Worm (Caenorhabditis elegans): ENCODE measurements around the gene clc-11.

The clc-11 gene

DNA sequence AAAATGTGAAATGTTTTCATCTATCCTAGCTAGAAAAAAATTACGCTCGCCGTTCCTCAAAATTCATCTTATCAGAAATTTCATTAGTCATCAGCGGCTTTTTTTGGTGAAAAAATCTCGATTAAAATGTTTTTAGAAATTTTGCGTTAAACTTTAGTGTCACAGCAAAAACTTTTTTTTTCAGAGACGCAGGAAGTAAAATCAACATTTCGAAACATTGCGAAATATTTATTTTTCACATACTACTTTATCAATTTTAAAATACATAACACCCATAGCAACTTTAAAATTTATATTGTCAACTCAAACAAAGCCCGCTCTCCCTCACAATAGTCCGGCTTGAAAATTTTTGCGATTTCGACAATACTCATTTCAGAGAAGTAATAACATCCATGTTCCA, 7.2 kb downstream of the clc-11 start:
- TF ChIP-seq hmg-4 (GFP tag; optimal IDR thresholded peaks at IDR 0.05), result no peak
- TF ChIP-seq hmbx-1 (tag; optimal IDR thresholded peaks at IDR 0.05), result no peak
- TF ChIP-seq ceh-36 (tag; optimal IDR thresholded peaks at IDR 0.05), result no peak
- no peak for TF ChIP-seq scrt-1 (GFP tag; IDR thresholded peaks at IDR 0.05)
- TF ChIP-seq flt-1 (GFP tag; IDR thresholded peaks at IDR 0.05), result no peak
- TF ChIP-seq aly-1 (tag; optimal IDR thresholded peaks at IDR 0.05), result no peak
- TF ChIP-seq tbx-37 (GFP tag; conservative IDR thresholded peaks at IDR 0.05), result no peak
- no peak for TF ChIP-seq ceh-13 (GFP tag; optimal IDR thresholded peaks at IDR 0.05)
- no peak for TF ChIP-seq B0310.2 (tag; optimal IDR thresholded peaks at IDR 0.05)
- no peak for TF ChIP-seq ets-7 (tag; optimal IDR thresholded peaks at IDR 0.05)
- TF ChIP-seq hnd-1 (tag; optimal IDR thresholded peaks at IDR 0.05), result no peak
- no peak for TF ChIP-seq tbx-11 (GFP tag; IDR thresholded peaks at IDR 0.05)
- no peak for TF ChIP-seq pes-1 (GFP tag; IDR thresholded peaks at IDR 0.05)

DNA sequence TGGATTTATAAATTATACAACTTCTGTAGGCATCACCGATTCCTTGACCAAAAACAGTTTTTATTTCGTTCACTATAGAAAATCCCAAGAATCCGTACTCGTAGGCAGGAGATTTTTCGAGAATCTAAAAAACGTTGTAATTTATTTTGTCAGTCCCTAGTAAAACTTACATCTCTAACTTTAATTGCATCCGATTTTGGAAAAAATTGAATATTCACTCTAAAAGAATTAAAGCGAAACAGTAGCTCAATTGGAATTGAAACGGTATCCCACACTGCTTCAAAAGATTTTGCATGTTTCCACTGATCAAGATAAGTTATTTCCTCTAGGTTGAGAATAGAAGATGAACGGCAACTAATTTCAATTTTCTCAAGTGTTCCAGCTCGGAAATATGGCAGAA, 8.2 kb downstream of the clc-11 start, which contains the start of gene fbxa-142:
Gene fbxa-142 (minus strand): TSS at position 101 of the 400 bp plus-strand sequence.
- TF ChIP-seq flt-1 (GFP tag; IDR thresholded peaks at IDR 0.05) (no peak), ceh-36 (tag; optimal IDR thresholded peaks at IDR 0.05) (no peak), F13C5.2 (tag; optimal IDR thresholded peaks at IDR 0.05) (no peak), sea-1 (GFP tag; conservative IDR thresholded peaks at IDR 0.05) (no peak), hmbx-1 (tag; optimal IDR thresholded peaks at IDR 0.05) (no peak), ceh-13 (GFP tag; optimal IDR thresholded peaks at IDR 0.05) (no peak), ets-7 (tag; optimal IDR thresholded peaks at IDR 0.05) (no peak), tbx-11 (GFP tag; IDR thresholded peaks at IDR 0.05) (no peak), B0310.2 (tag; optimal IDR thresholded peaks at IDR 0.05) (no peak), tbx-37 (GFP tag; conservative IDR thresholded peaks at IDR 0.05) (no peak), ama-1 (optimal IDR thresholded peaks at IDR 0.05) (no peak), pes-1 (GFP tag; IDR thresholded peaks at IDR 0.05) (no peak), aly-1 (tag; optimal IDR thresholded peaks at IDR 0.05) (no peak), scrt-1 (GFP tag; IDR thresholded peaks at IDR 0.05) (no peak), hmg-4 (GFP tag; optimal IDR thresholded peaks at IDR 0.05) (no peak), tra-4 (tag; optimal IDR thresholded peaks at IDR 0.05) (no peak), hnd-1 (tag; optimal IDR thresholded peaks at IDR 0.05) (no peak)

ce11 chrV:16129116-16129515, 10.3 kb downstream of the clc-11 start:
- TF ChIP-seq ama-1 (optimal IDR thresholded peaks at IDR 0.05), result no peak
- no peak for TF ChIP-seq B0310.2 (tag; optimal IDR thresholded peaks at IDR 0.05)
- no peak for TF ChIP-seq hnd-1 (tag; optimal IDR thresholded peaks at IDR 0.05)
- no peak for TF ChIP-seq tra-4 (tag; optimal IDR thresholded peaks at IDR 0.05)
- no peak for TF ChIP-seq tbx-37 (GFP tag; conservative IDR thresholded peaks at IDR 0.05)

DNA sequence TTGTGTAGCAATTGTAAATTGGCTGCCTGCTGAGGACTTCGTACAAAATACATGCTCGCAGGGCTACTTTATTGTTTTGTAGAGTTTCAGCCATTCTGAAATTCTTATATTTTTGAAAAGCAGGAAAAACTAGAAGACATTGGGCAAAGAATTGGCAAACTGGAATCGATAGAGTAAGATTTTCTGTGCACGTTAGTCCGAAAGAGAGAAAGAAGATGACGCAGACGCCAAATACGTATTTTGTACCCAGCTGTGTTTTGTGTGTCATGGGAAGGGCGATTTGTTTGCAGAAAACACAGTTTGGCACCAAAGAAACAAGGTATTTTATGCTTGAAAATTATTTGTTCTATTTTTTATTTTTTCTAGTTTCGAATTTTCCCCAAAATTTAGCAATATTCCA, 12.0 kb downstream of the clc-11 start, which contains the start of gene fbxa-143:
Gene fbxa-143 (minus strand): TSS at position 101 of the 400 bp plus-strand sequence.
- no peak for TF ChIP-seq sea-1 (GFP tag; conservative IDR thresholded peaks at IDR 0.05)
- no peak for TF ChIP-seq aly-1 (tag; optimal IDR thresholded peaks at IDR 0.05)
- no peak for TF ChIP-seq tbx-37 (GFP tag; conservative IDR thresholded peaks at IDR 0.05)
- no peak for TF ChIP-seq tra-4 (tag; optimal IDR thresholded peaks at IDR 0.05)
- no peak for TF ChIP-seq hmbx-1 (tag; optimal IDR thresholded peaks at IDR 0.05)
- no peak for TF ChIP-seq ets-7 (tag; optimal IDR thresholded peaks at IDR 0.05)
- TF ChIP-seq ceh-36 (tag; optimal IDR thresholded peaks at IDR 0.05), result no peak
- no peak for TF ChIP-seq flt-1 (GFP tag; IDR thresholded peaks at IDR 0.05)

- TF ChIP-seq tra-4 (tag; optimal IDR thresholded peaks at IDR 0.05) (no peak), tbx-37 (GFP tag; conservative IDR thresholded peaks at IDR 0.05) (no peak), ceh-36 (tag; optimal IDR thresholded peaks at IDR 0.05) (no peak), ets-7 (tag; optimal IDR thresholded peaks at IDR 0.05) (no peak), hnd-1 (tag; optimal IDR thresholded peaks at IDR 0.05) (no peak), pes-1 (GFP tag; IDR thresholded peaks at IDR 0.05) (no peak), ama-1 (optimal IDR thresholded peaks at IDR 0.05) (no peak), B0310.2 (tag; optimal IDR thresholded peaks at IDR 0.05) (no peak), hmbx-1 (tag; optimal IDR thresholded peaks at IDR 0.05) (no peak), aly-1 (tag; optimal IDR thresholded peaks at IDR 0.05) (no peak), tbx-11 (GFP tag; IDR thresholded peaks at IDR 0.05) (no peak), F13C5.2 (tag; optimal IDR thresholded peaks at IDR 0.05) (no peak), sea-1 (GFP tag; conservative IDR thresholded peaks at IDR 0.05) (no peak), flt-1 (GFP tag; IDR thresholded peaks at IDR 0.05) (no peak), ceh-13 (GFP tag; optimal IDR thresholded peaks at IDR 0.05) (no peak)
Observed at ce11 chrV:16124739-16125138, 14.7 kb downstream of the clc-11 start, which contains the start of gene nhr-111. Gene nhr-111 (minus strand): TSS chrV:16124839.

- TF ChIP-seq ama-1 (optimal IDR thresholded peaks at IDR 0.05) (no peak), tra-4 (tag; optimal IDR thresholded peaks at IDR 0.05) (no peak), ets-7 (tag; optimal IDR thresholded peaks at IDR 0.05) (no peak), ceh-13 (GFP tag; optimal IDR thresholded peaks at IDR 0.05) (no peak), B0310.2 (tag; optimal IDR thresholded peaks at IDR 0.05) (no peak), sea-1 (GFP tag; conservative IDR thresholded peaks at IDR 0.05) (no peak), tbx-11 (GFP tag; IDR thresholded peaks at IDR 0.05) (no peak), tbx-37 (GFP tag; conservative IDR thresholded peaks at IDR 0.05) (no peak), pes-1 (GFP tag; IDR thresholded peaks at IDR 0.05) (no peak), flt-1 (GFP tag; IDR thresholded peaks at IDR 0.05) (no peak), aly-1 (tag; optimal IDR thresholded peaks at IDR 0.05) (no peak), F13C5.2 (tag; optimal IDR thresholded peaks at IDR 0.05) (no peak), hmg-4 (GFP tag; optimal IDR thresholded peaks at IDR 0.05) (no peak), hnd-1 (tag; optimal IDR thresholded peaks at IDR 0.05) (no peak), hmbx-1 (tag; optimal IDR thresholded peaks at IDR 0.05) (no peak), scrt-1 (GFP tag; IDR thresholded peaks at IDR 0.05) (no peak)
Observed at ce11 chrV:16121451-16121850, 18.0 kb downstream of the clc-11 start.

ce11 chrV:16120922-16121321, 18.5 kb downstream of the clc-11 start, which contains the start of gene skr-3:
Gene skr-3 (plus strand): TSS chrV:16121084.
- TF ChIP-seq tbx-11 (GFP tag; IDR thresholded peaks at IDR 0.05) (no peak), tbx-37 (GFP tag; conservative IDR thresholded peaks at IDR 0.05) (no peak), hmbx-1 (tag; optimal IDR thresholded peaks at IDR 0.05) (no peak), ets-7 (tag; optimal IDR thresholded peaks at IDR 0.05) (no peak), tra-4 (tag; optimal IDR thresholded peaks at IDR 0.05) (no peak)

Measured in whole organism, early embryonic.